Fruit fly (Drosophila melanogaster) whole organism, adult: Measurements from ENCODE around the gene Uck.

ENCODE experiments used
- CG11617 ChIP-seq: fragments of 200-800 bp; sonication (Bioruptor generic); optimal IDR thresholded peaks from 2 replicates; lab custom pipeline; 2017; ENCODE audit warnings: mild to moderate bottlenecking, missing biosample characterization, missing genetic modification reagents, missing genetic modification characterization
- CG12768 ChIP-seq: fragments of 200-800 bp; sonication (Bioruptor generic); optimal IDR thresholded peaks from 2 replicates; lab custom pipeline; 2017; ENCODE audit warnings: missing biosample characterization, missing genetic modification characterization, mild to moderate bottlenecking, moderate library complexity, missing genetic modification reagents
- CG14711 ChIP-seq: fragments of 200-800 bp; sonication (Bioruptor generic); optimal IDR thresholded peaks from 2 replicates; lab custom pipeline; 2018; ENCODE audit warnings: missing biosample characterization, mild to moderate bottlenecking, missing genetic modification characterization, moderate library complexity
- CG1620 ChIP-seq: fragments of 200-800 bp; sonication (Bioruptor generic); optimal IDR thresholded peaks from 2 replicates; lab custom pipeline; 2016; ENCODE audit warnings: missing biosample characterization, missing genetic modification characterization
- CG33017 ChIP-seq: fragments of 200-800 bp; sonication (Bioruptor generic); optimal IDR thresholded peaks from 2 replicates; lab custom pipeline; 2018; ENCODE audit warnings: missing biosample characterization, mild to moderate bottlenecking, missing genetic modification characterization, moderate library complexity
- CG5204 ChIP-seq: fragments of 200-800 bp; sonication (Bioruptor generic); optimal IDR thresholded peaks from 2 replicates; lab custom pipeline; 2016; ENCODE audit warnings: missing biosample characterization, missing genetic modification characterization
- CG7045 ChIP-seq: fragments of 200-800 bp; sonication (Bioruptor generic); optimal IDR thresholded peaks from 2 replicates; lab custom pipeline; 2017; ENCODE audit warnings: missing biosample characterization, mild to moderate bottlenecking, missing genetic modification characterization
- CG7101 ChIP-seq: fragments of 200-800 bp; sonication (Bioruptor generic); optimal IDR thresholded peaks from 2 replicates; lab custom pipeline; 2018; ENCODE audit warnings: missing biosample characterization, mild to moderate bottlenecking, missing genetic modification characterization, moderate library complexity
- Clk ChIP-seq: fragments of 200-800 bp; sonication (Bioruptor generic); optimal IDR thresholded peaks from 2 replicates; lab custom pipeline; 2017; ENCODE audit warnings: missing biosample characterization, missing genetic modification characterization
- Crg-1 ChIP-seq: fragments of 200-800 bp; sonication (Bioruptor generic); optimal IDR thresholded peaks from 2 replicates; lab custom pipeline; 2016; ENCODE audit warnings: missing biosample characterization, missing genetic modification characterization
- Hr96 ChIP-seq: fragments of 200-800 bp; sonication (Bioruptor generic); optimal IDR thresholded peaks from 2 replicates; lab custom pipeline; 2016; ENCODE audit warnings: missing biosample characterization, missing genetic modification characterization
- Mnt ChIP-seq: fragments of 200-800 bp; sonication (Bioruptor generic); optimal IDR thresholded peaks from 2 replicates; lab custom pipeline; 2016; ENCODE audit warnings: missing biosample characterization, mild to moderate bottlenecking, missing genetic modification characterization
- bab1 ChIP-seq: fragments of 200-800 bp; sonication (Bioruptor generic); optimal IDR thresholded peaks from 3 replicates; lab custom pipeline; 2019; ENCODE audit warnings: missing biosample characterization, mild to moderate bottlenecking, missing genetic modification characterization, moderate library complexity
- cic ChIP-seq: fragments of 200-800 bp; sonication (Bioruptor generic); optimal IDR thresholded peaks from 2 replicates; lab custom pipeline; 2017; ENCODE audit warnings: missing biosample characterization, mild to moderate bottlenecking, missing genetic modification characterization, moderate library complexity
- cnc ChIP-seq, 2 experiments: fragments of >200 bp; optimal IDR thresholded peaks; 2 replicates each; lab custom pipeline; 2017
- kay ChIP-seq: fragments of 200-800 bp; sonication (Bioruptor generic); peaks from one replicate; lab custom pipeline; 2016; ENCODE audit warnings: missing biosample characterization, missing genetic modification characterization, borderline replicate concordance
- ovo ChIP-seq: fragments of 200-800 bp; sonication (Bioruptor generic); optimal IDR thresholded peaks from 2 replicates; lab custom pipeline; 2016; ENCODE audit warnings: missing biosample characterization, missing genetic modification characterization
- pad ChIP-seq: fragments of 200-800 bp; sonication (Bioruptor generic); optimal IDR thresholded peaks from 3 replicates; lab custom pipeline; 2017; ENCODE audit warnings: missing biosample characterization, missing genetic modification characterization, mild to moderate bottlenecking, moderate library complexity, missing genetic modification reagents
- tj ChIP-seq: fragments of 200-800 bp; sonication (Bioruptor generic); optimal IDR thresholded peaks from 3 replicates; lab custom pipeline; 2017; ENCODE audit warnings: missing biosample characterization, mild to moderate bottlenecking, missing genetic modification characterization, moderate library complexity
- toe ChIP-seq: fragments of 200-800 bp; sonication (Bioruptor generic); optimal IDR thresholded peaks from 2 replicates; lab custom pipeline; 2016; ENCODE audit warnings: missing biosample characterization, missing genetic modification characterization

Uck gene

dm6 chr3R:24303060-24303459 is 13.1 kb downstream of the Uck start:
- TF ChIP-seq bab1 (GFP tag; lab: Kevin White, UChicago) (peak; percentile 44), Hr96 (GFP tag; lab: Kevin White, UChicago) (no peak)

DNA sequence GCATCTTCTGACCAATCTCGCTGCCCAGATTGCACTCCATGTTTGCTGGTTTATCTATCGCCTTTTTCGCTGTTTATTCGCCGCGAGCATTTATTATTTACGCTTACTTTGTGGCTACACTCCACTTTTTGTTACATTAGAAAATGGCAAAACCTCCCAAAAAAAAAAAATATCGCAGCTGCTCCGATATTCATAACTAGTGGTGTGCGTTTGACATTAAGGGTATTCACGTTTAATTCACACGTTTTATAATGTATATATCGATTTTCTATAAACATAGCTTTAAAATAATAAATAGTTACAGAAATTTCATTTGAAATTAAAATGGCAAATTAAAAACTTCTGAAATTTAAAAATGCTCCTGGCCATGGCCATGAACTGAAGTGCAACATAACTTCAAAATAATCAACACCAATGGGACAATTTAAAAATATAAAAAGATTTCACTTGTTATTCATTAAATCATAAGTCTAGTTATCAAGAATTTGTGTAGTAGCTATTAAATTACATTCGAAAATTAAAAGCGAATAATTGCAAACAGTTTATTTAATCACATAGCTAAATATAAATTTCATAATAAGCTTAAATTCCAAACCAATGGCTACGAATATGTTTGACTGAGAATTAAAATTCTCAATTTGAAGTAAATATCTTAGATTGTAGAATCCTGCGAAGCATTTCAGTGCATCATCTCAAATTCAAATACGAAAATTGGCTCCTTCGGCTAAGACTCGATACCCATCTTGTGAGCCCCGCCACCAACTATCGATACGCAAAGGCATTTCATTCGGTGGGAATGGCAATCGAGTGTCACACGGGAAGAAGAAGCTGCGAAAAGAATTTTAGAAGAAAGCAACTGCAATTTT is 28.5 kb downstream of the Uck start, which contains the start of the genes Nab2 and BRWD3:
Gene Nab2 (minus strand): TSS at position 203 of the 866 bp plus-strand sequence.
Gene BRWD3 (plus strand): TSS at position 784 of the 866 bp plus-strand sequence.
- peak; percentile 9 for TF ChIP-seq Hr96 (GFP tag; lab: Kevin White, UChicago)
- TF ChIP-seq cic (GFP tag; lab: Kevin White, UChicago) = no peak
- no peak for TF ChIP-seq CG14711
- peak; percentile 87 for TF ChIP-seq kay
- TF ChIP-seq tj (GFP tag; lab: Kevin White, UChicago) = peak; percentile 43
- no peak for TF ChIP-seq cnc (optimal IDR thresholded peaks at IDR 0.05; lab: Kevin White, UChicago)
- no peak for TF ChIP-seq Crg-1 (GFP tag; lab: Kevin White, UChicago)
- peak; percentile 62 for TF ChIP-seq CG7101 (tag; lab: Kevin White, UChicago)
- TF ChIP-seq bab1 (GFP tag; lab: Kevin White, UChicago) = peak; percentile 16
- TF ChIP-seq CG11617 (GFP tag; lab: Kevin White, UChicago) = peak; percentile 46
- TF ChIP-seq Mnt (GFP tag; lab: Kevin White, UChicago) = peak; percentile 20
- TF ChIP-seq toe = peak; percentile 79
- no peak for TF ChIP-seq Clk (GFP tag; lab: Kevin White, UChicago)
- peak; percentile 43 for TF ChIP-seq CG1620
- TF ChIP-seq CG5204 (GFP tag; lab: Kevin White, UChicago) = no peak
- TF ChIP-seq CG33017 (tag; lab: Kevin White, UChicago) = no peak
- peak; percentile 52 for TF ChIP-seq CG7045 (GFP tag; lab: Kevin White, UChicago)
- no peak for TF ChIP-seq pad (GFP tag; lab: Kevin White, UChicago)
- TF ChIP-seq CG12768 (GFP tag; lab: Kevin White, UChicago) = peak; percentile 37
- TF ChIP-seq ovo (GFP tag; lab: Kevin White, UChicago) = no peak

dm6 chr3R:24319083-24319381 is 29.1 kb downstream of the Uck start:
- TF ChIP-seq Crg-1 (GFP tag; lab: Kevin White, UChicago) (no peak), tj (GFP tag; lab: Kevin White, UChicago) (no peak), CG11617 (GFP tag; lab: Kevin White, UChicago) (no peak), CG33017 (tag; lab: Kevin White, UChicago) (no peak), CG1620 (no peak), cnc (optimal IDR thresholded peaks at IDR 0.05; lab: Kevin White, UChicago) (no peak), CG12768 (GFP tag; lab: Kevin White, UChicago) (no peak), pad (GFP tag; lab: Kevin White, UChicago) (no peak), toe (no peak), Clk (GFP tag; lab: Kevin White, UChicago) (no peak), cic (GFP tag; lab: Kevin White, UChicago) (no peak), CG7045 (GFP tag; lab: Kevin White, UChicago) (no peak)

- no peak for TF ChIP-seq cic (GFP tag; lab: Kevin White, UChicago)
- no peak for TF ChIP-seq CG1620
- TF ChIP-seq tj (GFP tag; lab: Kevin White, UChicago) = peak; percentile 58
- TF ChIP-seq Mnt (GFP tag; lab: Kevin White, UChicago) = peak; percentile 70
- TF ChIP-seq kay = peak; percentile 97
- no peak for TF ChIP-seq toe
- TF ChIP-seq CG14711 = no peak
- TF ChIP-seq CG12768 (GFP tag; lab: Kevin White, UChicago) = peak; percentile 39
Observed at dm6 chr3R:24319632-24320341, 29.8 kb downstream of the Uck start.

dm6 chr3R:24320342-24320711 is 30.4 kb downstream of the Uck start:
- TF ChIP-seq pad (GFP tag; lab: Kevin White, UChicago) = no peak
- TF ChIP-seq CG1620 = no peak
- peak; percentile 5 for TF ChIP-seq CG12768 (GFP tag; lab: Kevin White, UChicago)
- peak; percentile 42 for TF ChIP-seq Mnt (GFP tag; lab: Kevin White, UChicago)
- no peak for TF ChIP-seq cnc (optimal IDR thresholded peaks at IDR 0.05; lab: Kevin White, UChicago)

DNA sequence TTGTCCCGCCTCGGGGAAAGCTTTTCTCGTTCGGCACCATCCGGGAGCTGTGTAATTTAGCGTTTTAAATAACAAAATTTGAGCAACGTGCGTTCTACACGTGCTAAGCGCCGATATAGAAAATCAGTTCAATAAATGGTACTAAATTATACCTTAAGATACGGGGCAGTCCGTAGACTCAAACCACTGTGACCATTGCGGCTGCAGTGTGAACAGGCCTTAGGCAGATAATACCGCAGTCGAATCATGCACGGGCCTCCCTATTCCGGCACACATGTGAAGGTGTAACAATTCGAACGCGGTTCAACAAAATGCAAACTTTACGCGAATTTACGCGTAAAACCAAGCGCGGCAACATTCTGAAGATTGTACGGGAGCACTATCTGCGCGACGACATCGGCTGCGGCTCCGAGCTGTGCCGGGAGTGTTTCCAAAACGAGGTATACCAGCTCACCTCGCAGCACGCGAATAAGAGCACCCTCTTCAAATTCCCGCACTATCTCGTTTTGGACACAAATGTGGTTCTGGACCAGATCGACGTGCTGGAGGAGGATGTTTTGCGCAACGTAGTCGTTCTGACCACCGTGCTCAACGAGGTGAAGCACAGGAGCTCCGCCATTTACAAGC is 43.3 kb downstream of the Uck start, which contains the start of the genes Rrp5 and Dis3:
Gene Rrp5 (minus strand): TSS at position 135 of the 627 bp plus-strand sequence.
Gene Dis3 (plus strand): TSS at position 252 of the 627 bp plus-strand sequence.
- no peak for TF ChIP-seq Clk (GFP tag; lab: Kevin White, UChicago)
- peak; percentile 99 for TF ChIP-seq Mnt (GFP tag; lab: Kevin White, UChicago)
- no peak for TF ChIP-seq CG7101 (tag; lab: Kevin White, UChicago)
- peak; percentile 30 for TF ChIP-seq cic (GFP tag; lab: Kevin White, UChicago)
- peak; percentile 11 for TF ChIP-seq pad (GFP tag; lab: Kevin White, UChicago)
- TF ChIP-seq CG11617 (GFP tag; lab: Kevin White, UChicago) = peak; percentile 15
- no peak for TF ChIP-seq Crg-1 (GFP tag; lab: Kevin White, UChicago)
- peak; percentile 4 for TF ChIP-seq bab1 (GFP tag; lab: Kevin White, UChicago)
- peak; percentile 16 for TF ChIP-seq ovo (GFP tag; lab: Kevin White, UChicago)
- TF ChIP-seq tj (GFP tag; lab: Kevin White, UChicago) = no peak
- TF ChIP-seq Hr96 (GFP tag; lab: Kevin White, UChicago) = no peak
- peak; percentile 20 for TF ChIP-seq CG1620
- TF ChIP-seq CG7045 (GFP tag; lab: Kevin White, UChicago) = no peak
